Fruit fly (Drosophila melanogaster) whole organism, pupa: ENCODE results near the gene Alms1b.

Experiments
- CG10348 ChIP-seq: fragments of 200-800 bp; sonication (Bioruptor generic); IDR thresholded peaks from 2 replicates; pipeline ENCODE4 v1.3.6; 2022; ENCODE audit warnings: missing biosample characterization, missing genetic modification characterization
- CG12605 ChIP-seq: fragments of 200-800 bp; sonication (Bioruptor generic); IDR thresholded peaks from 2 replicates; pipeline ENCODE4 v1.3.6; 2022; ENCODE audit warnings: missing biosample characterization, missing genetic modification characterization
- CG13204 ChIP-seq: fragments of 200-800 bp; sonication (Bioruptor generic); optimal IDR thresholded peaks from 2 replicates; lab custom pipeline; 2018; ENCODE audit warnings: missing biosample characterization, mild to moderate bottlenecking, missing genetic modification characterization, moderate library complexity
- CG14655 ChIP-seq: fragments of 200-800 bp; sonication (Bioruptor generic); optimal IDR thresholded peaks from 3 replicates; lab custom pipeline; 2017; ENCODE audit warnings: mild to moderate bottlenecking, missing biosample characterization, missing genetic modification reagents, missing genetic modification characterization
- CG15710 ChIP-seq: fragments of 200-800 bp; sonication (Bioruptor generic); optimal IDR thresholded peaks from 2 replicates; lab custom pipeline; 2018; ENCODE audit warnings: missing biosample characterization, mild to moderate bottlenecking, missing genetic modification characterization, moderate library complexity
- CG17806 ChIP-seq: fragments of 200-800 bp; sonication (Bioruptor generic); optimal IDR thresholded peaks from 2 replicates; lab custom pipeline; 2018; ENCODE audit warnings: missing biosample characterization, mild to moderate bottlenecking, missing genetic modification characterization, moderate library complexity
- CG32121 ChIP-seq: fragments of 200-800 bp; sonication (Bioruptor generic); IDR thresholded peaks from 2 replicates; pipeline ENCODE4 v1.3.6; 2022; ENCODE audit warnings: missing biosample characterization, missing genetic modification characterization
- CG34367 ChIP-seq: fragments of 200-800 bp; sonication (Bioruptor generic); optimal IDR thresholded peaks from 2 replicates; lab custom pipeline; 2018; ENCODE audit warnings: missing biosample characterization, mild to moderate bottlenecking, missing genetic modification characterization
- CG4496 ChIP-seq: fragments of 200-800 bp; sonication (Bioruptor generic); IDR thresholded peaks from 3 replicates; pipeline ENCODE4 v1.3.6; 2022; ENCODE audit warnings: missing biosample characterization, missing genetic modification characterization
- CG8159 ChIP-seq: fragments of 200-800 bp; sonication (Bioruptor generic); optimal IDR thresholded peaks from 3 replicates; lab custom pipeline; 2018; ENCODE audit warnings: missing biosample characterization, mild to moderate bottlenecking, missing genetic modification characterization, moderate library complexity
- CG8301 ChIP-seq: fragments of 200-800 bp; sonication (Bioruptor generic); optimal IDR thresholded peaks from 2 replicates; lab custom pipeline; 2018; ENCODE audit warnings: missing biosample characterization, mild to moderate bottlenecking, missing genetic modification characterization
- CG9948 ChIP-seq: fragments of 200-800 bp; sonication (Bioruptor generic); optimal IDR thresholded peaks from 2 replicates; lab custom pipeline; 2018; ENCODE audit warnings: missing biosample characterization, mild to moderate bottlenecking, missing genetic modification characterization, moderate library complexity
- D1 ChIP-seq: fragments of 200-800 bp; sonication (Bioruptor generic); optimal IDR thresholded peaks from 2 replicates; lab custom pipeline; 2018; ENCODE audit warnings: missing biosample characterization, mild to moderate bottlenecking, missing genetic modification characterization, moderate library complexity
- EcR ChIP-seq: fragments of 200-800 bp; sonication (Bioruptor generic); optimal IDR thresholded peaks from 3 replicates; lab custom pipeline; 2019; ENCODE audit warnings: missing biosample characterization, missing genetic modification characterization, mild to moderate bottlenecking, moderate library complexity, missing genetic modification reagents
- Ets98B ChIP-seq: fragments of 200-800 bp; sonication (Bioruptor generic); IDR thresholded peaks from 2 replicates; pipeline ENCODE4 v1.3.6; 2022; ENCODE audit warnings: missing biosample characterization, missing genetic modification characterization
- Pif1A ChIP-seq: fragments of 200-800 bp; sonication (Bioruptor generic); optimal IDR thresholded peaks from 3 replicates; lab custom pipeline; 2016; ENCODE audit warnings: missing biosample characterization, missing genetic modification characterization
- Pif1B ChIP-seq: fragments of 200-800 bp; sonication (Bioruptor generic); optimal IDR thresholded peaks from 3 replicates; lab custom pipeline; 2016; ENCODE audit warnings: missing biosample characterization, missing genetic modification characterization
- Snoo ChIP-seq: fragments of 200-800 bp; sonication (Bioruptor generic); optimal IDR thresholded peaks from 3 replicates; lab custom pipeline; 2017; ENCODE audit warnings: missing biosample characterization, mild to moderate bottlenecking, missing genetic modification characterization, inconsistent platforms
- fd96Ca ChIP-seq: fragments of 200-800 bp; sonication (Bioruptor generic); IDR thresholded peaks from 3 replicates; pipeline ENCODE4 v1.3.6; 2022; ENCODE audit warnings: missing biosample characterization, missing genetic modification characterization
- gl ChIP-seq: fragments of 200-800 bp; sonication (Bioruptor generic); optimal IDR thresholded peaks from 2 replicates; lab custom pipeline; 2018; ENCODE audit warnings: missing biosample characterization, mild to moderate bottlenecking, missing genetic modification characterization
- rn ChIP-seq: fragments of 200-800 bp; sonication (Bioruptor generic); IDR thresholded peaks from 2 replicates; pipeline ENCODE4 v1.3.6; 2022; ENCODE audit warnings: missing biosample characterization, missing genetic modification characterization

Alms1b gene

DNA sequence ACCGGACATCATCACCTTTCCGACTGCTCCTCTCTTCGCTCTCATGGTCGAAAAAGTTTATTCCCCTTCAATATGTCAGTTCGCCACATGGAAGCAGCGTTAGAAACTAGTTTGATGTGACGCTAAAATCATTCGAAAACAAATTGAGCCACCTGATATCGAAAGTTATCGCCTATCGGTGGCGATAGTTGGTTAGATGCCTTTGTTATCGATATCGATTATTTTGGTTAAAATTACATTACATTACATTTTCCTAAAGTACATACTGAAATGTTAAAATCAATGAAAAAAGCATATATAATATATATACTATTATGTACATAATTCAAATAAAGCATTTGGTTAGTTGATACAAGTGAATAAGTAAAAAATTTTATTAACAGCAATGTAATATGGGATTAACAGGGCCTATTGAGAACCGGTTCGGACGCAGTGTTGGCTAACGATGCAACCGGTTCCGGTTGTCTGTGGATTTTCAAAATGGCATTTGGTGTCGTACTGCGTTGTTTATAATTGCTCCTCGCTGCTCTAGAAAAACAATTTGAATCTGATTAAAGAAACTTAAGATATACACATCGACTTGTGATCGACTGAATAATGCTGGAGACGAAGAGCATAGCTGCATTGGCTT lies 5.2 kb upstream of the Alms1b start, which contains the start of the genes Alms1a and pon:
Alms1a (minus strand) TSS at position 149 of the 631 bp plus-strand sequence.
pon (plus strand) TSS at position 463 of the 631 bp plus-strand sequence.
- TF ChIP-seq D1 (tag; lab: Kevin White, UChicago) = no peak
- no peak for TF ChIP-seq CG8159 (tag; lab: Kevin White, UChicago)
- no peak for TF ChIP-seq Snoo
- no peak for TF ChIP-seq CG10348 (GFP tag; lab: Robert Waterston, UW)
- TF ChIP-seq CG17806 = no peak
- no peak for TF ChIP-seq Pif1B (GFP tag; lab: Kevin White, UChicago)
- no peak for TF ChIP-seq fd96Ca (GFP tag; lab: Robert Waterston, UW)
- TF ChIP-seq gl (tag; lab: Kevin White, UChicago) = no peak
- no peak for TF ChIP-seq CG12605 (GFP tag; lab: Robert Waterston, UW)
- no peak for TF ChIP-seq CG32121 (GFP tag; lab: Robert Waterston, UW)
- no peak for TF ChIP-seq CG4496
- TF ChIP-seq Ets98B (GFP tag; lab: Robert Waterston, UW) = no peak
- TF ChIP-seq CG15710 (tag; lab: Kevin White, UChicago) = no peak
- no peak for TF ChIP-seq rn (GFP tag; lab: Robert Waterston, UW)
- no peak for TF ChIP-seq CG8301
- no peak for TF ChIP-seq CG9948 (tag; lab: Kevin White, UChicago)
- TF ChIP-seq, all 21 proteins: peak for 0

DNA sequence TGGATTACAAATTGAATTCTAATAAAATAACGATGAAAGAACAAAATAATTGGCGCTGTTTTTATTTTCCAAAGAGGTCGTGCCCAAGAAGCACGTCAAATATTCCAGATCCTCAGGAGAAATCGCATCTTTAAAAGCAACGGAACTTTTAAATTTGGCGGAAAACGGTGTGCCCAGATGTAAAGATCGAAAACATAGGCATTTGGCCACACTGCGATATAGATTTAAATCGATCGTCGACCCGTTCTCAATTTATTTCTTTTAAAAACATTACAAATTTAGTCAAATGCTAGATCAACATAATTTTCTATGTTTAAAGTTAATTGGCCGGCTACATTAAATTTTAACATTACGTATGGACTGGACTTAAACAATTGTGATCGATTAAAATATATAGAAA lies 3.6 kb downstream of the Alms1b start:
- TF ChIP-seq gl (tag; lab: Kevin White, UChicago) (no peak), D1 (tag; lab: Kevin White, UChicago) (no peak), Snoo (no peak), CG8159 (tag; lab: Kevin White, UChicago) (no peak), CG15710 (tag; lab: Kevin White, UChicago) (no peak), CG14655 (GFP tag; lab: Kevin White, UChicago) (no peak), Pif1B (GFP tag; lab: Kevin White, UChicago) (no peak)

DNA sequence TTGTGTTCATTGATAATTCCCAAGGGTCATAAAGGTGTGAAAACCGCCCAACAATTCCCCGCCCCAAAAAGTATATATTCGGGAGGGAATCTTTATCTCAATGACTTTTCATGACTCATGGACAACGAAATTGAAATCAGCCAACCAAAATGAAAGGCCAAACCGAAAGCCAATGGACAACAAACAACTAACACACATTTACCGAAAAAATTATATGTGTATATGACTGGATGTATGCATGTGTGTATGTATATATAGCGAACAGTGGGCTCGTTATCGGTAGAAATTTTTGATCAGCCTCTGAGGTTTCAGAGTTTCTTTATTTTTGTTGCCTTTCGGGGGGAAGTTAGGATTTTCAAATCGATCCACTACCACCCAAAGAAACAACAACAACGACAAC lies 11.9 kb downstream of the Alms1b start:
- TF ChIP-seq Pif1B (GFP tag; lab: Kevin White, UChicago) (no peak), CG4496 (no peak), fd96Ca (GFP tag; lab: Robert Waterston, UW) (no peak), D1 (tag; lab: Kevin White, UChicago) (no peak), CG8159 (tag; lab: Kevin White, UChicago) (no peak), CG15710 (tag; lab: Kevin White, UChicago) (no peak), Ets98B (GFP tag; lab: Robert Waterston, UW) (no peak), CG8301 (no peak), CG9948 (tag; lab: Kevin White, UChicago) (no peak), CG17806 (no peak), Snoo (no peak), EcR (GFP tag; lab: Kevin White, UChicago) (no peak)

DNA sequence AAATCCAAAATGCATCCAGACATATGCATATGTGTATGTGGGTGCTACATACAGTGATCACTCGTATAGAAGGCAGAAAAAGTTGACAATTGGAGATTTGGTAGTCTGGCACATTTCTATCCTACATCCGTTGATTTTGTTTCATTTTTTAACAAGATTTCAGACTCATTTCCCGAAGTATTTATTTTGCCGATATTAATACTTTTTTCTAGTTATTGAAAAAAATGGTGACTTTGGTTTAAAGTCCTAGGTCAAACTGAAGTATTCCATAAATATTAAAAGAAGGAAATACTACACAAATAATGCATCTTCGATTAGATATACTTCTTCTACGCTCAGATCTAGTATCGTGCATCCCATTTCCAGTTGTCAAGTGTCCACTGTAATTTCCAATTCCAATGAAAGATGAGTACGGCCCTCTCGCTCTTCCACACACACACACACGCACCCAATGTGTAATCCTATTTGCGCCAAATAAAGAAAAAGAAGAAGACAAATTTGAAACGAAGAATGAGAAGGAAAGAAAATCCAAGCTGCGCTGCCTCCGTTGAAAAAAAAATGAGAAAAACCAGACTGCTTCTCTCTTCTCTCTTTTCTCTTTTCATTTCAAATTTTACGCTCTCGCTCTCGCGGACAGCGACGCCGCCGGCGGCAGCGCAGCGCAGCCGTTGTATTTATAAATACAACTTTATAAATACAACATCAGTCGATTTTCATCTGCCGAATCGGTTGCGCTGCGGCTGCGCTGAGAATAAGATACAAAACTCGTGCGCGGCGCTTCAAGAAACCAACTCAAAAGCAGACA lies 13.7 kb downstream of the Alms1b start, which contains the start of gene peb:
peb (plus strand) TSS at position 700 of the 805 bp plus-strand sequence.
- TF ChIP-seq Snoo = peak; percentile 54
- peak; percentile 12 for TF ChIP-seq CG8159 (tag; lab: Kevin White, UChicago)
- peak; percentile 4 for TF ChIP-seq CG34367 (tag; lab: Kevin White, UChicago)
- no peak for TF ChIP-seq CG15710 (tag; lab: Kevin White, UChicago)
- no peak for TF ChIP-seq rn (GFP tag; lab: Robert Waterston, UW)
- TF ChIP-seq Ets98B (GFP tag; lab: Robert Waterston, UW) = peak; percentile 60
- peak; percentile 71 for TF ChIP-seq CG12605 (GFP tag; lab: Robert Waterston, UW)
- no peak for TF ChIP-seq D1 (tag; lab: Kevin White, UChicago)
- peak; percentile 33 for TF ChIP-seq CG14655 (GFP tag; lab: Kevin White, UChicago)
- peak; percentile 63; the same call in 2 of the 3 replicates for TF ChIP-seq CG4496
- peak; percentile 27 for TF ChIP-seq EcR (GFP tag; lab: Kevin White, UChicago)
- TF ChIP-seq CG13204 = peak; percentile 32
- no peak for TF ChIP-seq CG17806
- peak; percentile 12 for TF ChIP-seq Pif1B (GFP tag; lab: Kevin White, UChicago)
- peak; percentile 47 for TF ChIP-seq gl (tag; lab: Kevin White, UChicago)
- TF ChIP-seq CG8301 = no peak
- peak; percentile 7 for TF ChIP-seq Pif1A (GFP tag; lab: Kevin White, UChicago)
- TF ChIP-seq CG9948 (tag; lab: Kevin White, UChicago) = no peak
- peak; percentile 34; the same call in 2 of the 3 replicates for TF ChIP-seq fd96Ca (GFP tag; lab: Robert Waterston, UW)
- TF ChIP-seq CG32121 (GFP tag; lab: Robert Waterston, UW) = no peak
- TF ChIP-seq CG10348 (GFP tag; lab: Robert Waterston, UW) = no peak
- TF ChIP-seq, all 21 proteins: peak for 13

DNA sequence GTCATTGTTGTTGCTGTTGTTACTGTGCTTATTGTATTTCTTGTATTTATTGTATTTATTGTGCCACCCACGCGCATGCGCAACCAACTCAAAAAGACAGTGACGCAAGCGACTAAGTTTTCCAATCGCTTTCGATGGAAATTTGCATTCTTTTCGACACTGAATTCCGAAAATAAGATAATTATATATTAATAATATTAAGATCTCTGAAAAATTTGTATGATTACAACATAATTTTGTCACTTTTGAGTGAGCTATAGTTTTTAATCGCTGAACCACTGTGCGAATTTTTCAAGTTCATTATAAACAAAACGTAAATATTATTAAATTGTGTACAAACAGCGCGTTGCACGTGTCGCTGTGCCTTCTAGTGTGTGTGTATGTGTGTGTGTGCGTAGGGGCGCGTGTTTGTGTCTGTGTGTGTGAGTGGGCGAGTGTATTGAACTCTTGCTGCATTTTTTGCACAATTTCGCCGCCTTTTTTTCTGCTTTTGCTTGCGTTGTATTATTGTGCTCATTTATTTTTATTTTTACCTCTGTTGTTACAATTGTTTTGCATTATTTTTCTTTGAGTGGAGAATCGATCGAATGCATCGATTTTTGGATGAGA lies 14.9 kb downstream of the Alms1b start:
- no peak for TF ChIP-seq CG15710 (tag; lab: Kevin White, UChicago)
- peak; percentile 65; the same call in 2 of the 3 replicates for TF ChIP-seq CG4496
- no peak for TF ChIP-seq CG32121 (GFP tag; lab: Robert Waterston, UW)
- TF ChIP-seq Ets98B (GFP tag; lab: Robert Waterston, UW) = no peak
- peak; percentile 0 for TF ChIP-seq CG17806
- TF ChIP-seq CG34367 (tag; lab: Kevin White, UChicago) = no peak
- peak; percentile 42 for TF ChIP-seq EcR (GFP tag; lab: Kevin White, UChicago)
- TF ChIP-seq CG14655 (GFP tag; lab: Kevin White, UChicago) = no peak
- peak; percentile 1 for TF ChIP-seq Pif1A (GFP tag; lab: Kevin White, UChicago)
- no peak for TF ChIP-seq fd96Ca (GFP tag; lab: Robert Waterston, UW)
- TF ChIP-seq CG8159 (tag; lab: Kevin White, UChicago) = no peak
- TF ChIP-seq CG8301 = no peak
- TF ChIP-seq CG12605 (GFP tag; lab: Robert Waterston, UW) = no peak
- no peak for TF ChIP-seq CG10348 (GFP tag; lab: Robert Waterston, UW)
- TF ChIP-seq CG13204 = no peak
- no peak for TF ChIP-seq D1 (tag; lab: Kevin White, UChicago)
- peak; percentile 44 for TF ChIP-seq Snoo
- TF ChIP-seq rn (GFP tag; lab: Robert Waterston, UW) = no peak
- no peak for TF ChIP-seq CG9948 (tag; lab: Kevin White, UChicago)
- no peak for TF ChIP-seq Pif1B (GFP tag; lab: Kevin White, UChicago)
- no peak for TF ChIP-seq gl (tag; lab: Kevin White, UChicago)
